Fruit fly (Drosophila melanogaster) whole organism, embryonic: ENCODE results near the gene CG8149.

Experiments
- ATbp ChIP-seq: fragments of 200-800 bp; sonication (Bioruptor generic); optimal IDR thresholded peaks from 2 replicates; lab custom pipeline; 2017; ENCODE audit warnings: missing biosample characterization, mild to moderate bottlenecking, missing genetic modification characterization, missing genetic modification reagents
- Bteb2 ChIP-seq: fragments of 200-800 bp; sonication (Bioruptor generic); optimal IDR thresholded peaks from 2 replicates; lab custom pipeline; 2016; ENCODE audit warnings: missing biosample characterization, missing genetic modification characterization
- CG11093 ChIP-seq: fragments of 200-800 bp; sonication (Bioruptor generic); IDR thresholded peaks from 3 replicates; pipeline ENCODE4 v1.3.6; 2022; ENCODE audit warnings: missing biosample characterization, missing genetic modification characterization
- CG11560 ChIP-seq: fragments of 200-800 bp; sonication (Bioruptor generic); IDR thresholded peaks from 3 replicates; pipeline ENCODE4 v1.3.6; 2022; ENCODE audit warnings: missing biosample characterization, missing genetic modification characterization
- CG14441 ChIP-seq: fragments of 200-800 bp; sonication (Bioruptor generic); IDR thresholded peaks from 2 replicates; pipeline ENCODE4 v1.3.6; 2022; ENCODE audit warnings: missing biosample characterization, missing genetic modification characterization
- CG15696 ChIP-seq: fragments of 200-800 bp; sonication (Bioruptor generic); optimal IDR thresholded peaks from 2 replicates; lab custom pipeline; 2019; ENCODE audit warnings: missing biosample characterization, mild to moderate bottlenecking, missing genetic modification characterization, moderate library complexity
- CG18619 ChIP-seq: fragments of 200-800 bp; sonication (Bioruptor generic); optimal IDR thresholded peaks from 3 replicates; lab custom pipeline; 2017; ENCODE audit warnings: missing biosample characterization, mild to moderate bottlenecking, missing genetic modification characterization
- CG18764 ChIP-seq: fragments of 200-800 bp; sonication (Bioruptor generic); optimal IDR thresholded peaks from 3 replicates; lab custom pipeline; 2016; ENCODE audit warnings: missing biosample characterization, missing genetic modification characterization
- CG2116 ChIP-seq: fragments of 200-800 bp; sonication (Bioruptor generic); optimal IDR thresholded peaks from 3 replicates; lab custom pipeline; 2018; ENCODE audit warnings: missing biosample characterization, mild to moderate bottlenecking, missing genetic modification characterization
- CG2875 ChIP-seq: fragments of 200-800 bp; sonication (Bioruptor generic); optimal IDR thresholded peaks from 2 replicates; lab custom pipeline; 2017; ENCODE audit warnings: missing biosample characterization, mild to moderate bottlenecking, missing genetic modification characterization, missing genetic modification reagents
- CG30403 ChIP-seq: fragments of 200-800 bp; sonication (Bioruptor generic); optimal IDR thresholded peaks from 3 replicates; lab custom pipeline; 2016; ENCODE audit warnings: missing biosample characterization, missing genetic modification characterization
- CG31388 ChIP-seq: fragments of 200-800 bp; sonication (Bioruptor generic); optimal IDR thresholded peaks from 2 replicates; lab custom pipeline; 2016; ENCODE audit warnings: missing biosample characterization, missing genetic modification characterization
- CG34224 ChIP-seq: fragments of 200-800 bp; sonication (Bioruptor generic); IDR thresholded peaks from 3 replicates; pipeline ENCODE4 v1.3.6; 2022; ENCODE audit warnings: missing biosample characterization, missing genetic modification characterization; ENCODE audit not compliant: partially characterized antibody
- CG4328 ChIP-seq: fragments of 200-800 bp; sonication (Bioruptor generic); optimal IDR thresholded peaks from 3 replicates; lab custom pipeline; 2017; ENCODE audit warnings: missing biosample characterization, missing genetic modification reagents, missing genetic modification characterization
- CG4707 ChIP-seq: fragments of 200-800 bp; sonication (Bioruptor generic); optimal IDR thresholded peaks from 2 replicates; lab custom pipeline; 2018; ENCODE audit warnings: missing biosample characterization, mild to moderate bottlenecking, missing genetic modification characterization, moderate library complexity
- CG4730 ChIP-seq: fragments of 200-800 bp; sonication (Bioruptor generic); IDR thresholded peaks from 2 replicates; pipeline ENCODE4 v1.3.6; 2022; ENCODE audit warnings: missing biosample characterization, missing genetic modification characterization
- CG4820 ChIP-seq: fragments of 200-800 bp; sonication (Bioruptor generic); optimal IDR thresholded peaks from 3 replicates; lab custom pipeline; 2016; ENCODE audit warnings: missing biosample characterization, missing genetic modification characterization
- CG5180 ChIP-seq: fragments of 200-800 bp; sonication (Bioruptor generic); optimal IDR thresholded peaks from 3 replicates; lab custom pipeline; 2017; ENCODE audit warnings: missing biosample characterization, missing genetic modification characterization, mild to moderate bottlenecking, moderate library complexity, missing genetic modification reagents
- CG6683 ChIP-seq: fragments of 200-800 bp; sonication (Bioruptor generic); optimal IDR thresholded peaks from 2 replicates; lab custom pipeline; 2017; ENCODE audit warnings: missing biosample characterization, mild to moderate bottlenecking, missing genetic modification characterization, missing genetic modification reagents
- CG8089 ChIP-seq: fragments of 200-800 bp; sonication (Bioruptor generic); optimal IDR thresholded peaks from 3 replicates; lab custom pipeline; 2016; ENCODE audit warnings: missing biosample characterization, missing genetic modification characterization
- CG8359 ChIP-seq: fragments of 200-800 bp; sonication (Bioruptor generic); optimal IDR thresholded peaks from 2 replicates; lab custom pipeline; 2017; ENCODE audit warnings: missing biosample characterization, mild to moderate bottlenecking, missing genetic modification characterization, borderline replicate concordance
- CG9797 ChIP-seq: fragments of 200-800 bp; sonication (Bioruptor generic); optimal IDR thresholded peaks from 3 replicates; lab custom pipeline; 2018; ENCODE audit warnings: missing biosample characterization, mild to moderate bottlenecking, missing genetic modification characterization
- CHES-1-like ChIP-seq: fragments of 200-800 bp; sonication (Bioruptor generic); optimal IDR thresholded peaks from 2 replicates; lab custom pipeline; 2016; ENCODE audit warnings: missing biosample characterization, missing genetic modification characterization
- Camta ChIP-seq: fragments of 200-800 bp; sonication (Bioruptor generic); optimal IDR thresholded peaks from 2 replicates; lab custom pipeline; 2016; ENCODE audit warnings: missing biosample characterization, missing genetic modification characterization
- D19B ChIP-seq: fragments of 200-800 bp; sonication (Bioruptor generic); optimal IDR thresholded peaks from 2 replicates; lab custom pipeline; 2017; ENCODE audit warnings: missing biosample characterization, mild to moderate bottlenecking, missing genetic modification characterization
- Dfd ChIP-seq, 2 experiments: fragments of >200 bp; optimal IDR thresholded peaks; 2 replicates each; lab custom pipeline; 2017; ENCODE audit warnings: missing biosample characterization in 2 of 2, missing genetic modification characterization in 2 of 2
- Dll ChIP-seq: fragments of 200-800 bp; sonication (Bioruptor generic); IDR thresholded peaks from 4 replicates; pipeline ENCODE4 v1.3.6; 2022; ENCODE audit warnings: missing biosample characterization, missing genetic modification characterization; ENCODE audit not compliant: partially characterized antibody
- Hey ChIP-seq: fragments of 200-800 bp; sonication (Bioruptor generic); optimal IDR thresholded peaks from 3 replicates; lab custom pipeline; 2018; ENCODE audit warnings: missing biosample characterization, mild to moderate bottlenecking, missing genetic modification characterization
- HmgZ ChIP-seq: fragments of 200-800 bp; sonication (Bioruptor generic); optimal IDR thresholded peaks from 2 replicates; lab custom pipeline; 2018; ENCODE audit warnings: missing biosample characterization, mild to moderate bottlenecking, missing genetic modification characterization
- Hr39 ChIP-seq: fragments of >200 bp; optimal IDR thresholded peaks from 2 replicates; lab custom pipeline; 2017
- Kr ChIP-seq: fragments of 200-800 bp; sonication (Bioruptor generic); optimal IDR thresholded peaks from 2 replicates; lab custom pipeline; 2017; ENCODE audit warnings: missing biosample characterization, mild to moderate bottlenecking, missing genetic modification characterization
- Lpt ChIP-seq: fragments of >200 bp; optimal IDR thresholded peaks from 2 replicates; lab custom pipeline; 2018; ENCODE audit warnings: missing biosample characterization, missing genetic modification characterization
- Oli ChIP-seq: fragments of 200-800 bp; sonication (Bioruptor generic); optimal IDR thresholded peaks from 2 replicates; lab custom pipeline; 2018; ENCODE audit warnings: missing biosample characterization, mild to moderate bottlenecking, missing genetic modification characterization, moderate library complexity
- Pdp1 ChIP-seq, 2 experiments: fragments of 200-800 bp; sonication (Bioruptor generic); optimal IDR thresholded peaks; 3 replicates each; lab custom pipeline; 2016; ENCODE audit warnings: missing biosample characterization in 2 of 2, missing genetic modification characterization in 2 of 2, mild to moderate bottlenecking in 1 of 2, moderate library complexity in 1 of 2
- Scr ChIP-seq: fragments of 200-800 bp; sonication (Bioruptor generic); IDR thresholded peaks from 2 replicates; pipeline ENCODE4 v1.3.6; 2022; ENCODE audit warnings: missing biosample characterization, missing genetic modification characterization; ENCODE audit not compliant: partially characterized antibody
- Xbp1 ChIP-seq: fragments of 200-800 bp; sonication (Bioruptor generic); optimal IDR thresholded peaks from 3 replicates; lab custom pipeline; 2016; ENCODE audit warnings: missing biosample characterization, mild to moderate bottlenecking, missing genetic modification characterization
- dati ChIP-seq: fragments of 200-800 bp; sonication (Bioruptor generic); IDR thresholded peaks from 2 replicates; pipeline ENCODE4 v1.3.6; 2022; ENCODE audit warnings: missing biosample characterization, missing genetic modification characterization
- emc ChIP-seq: fragments of 200-800 bp; sonication (Bioruptor generic); optimal IDR thresholded peaks from 2 replicates; lab custom pipeline; 2016; ENCODE audit warnings: missing biosample characterization, missing genetic modification characterization
- eve ChIP-seq, 2 experiments: fragments of >200 bp; optimal IDR thresholded peaks; 2 replicates each; lab custom pipeline; 2017; ENCODE audit warnings: missing biosample characterization in 2 of 2, missing genetic modification characterization in 2 of 2
- jigr1 ChIP-seq: fragments of 200-800 bp; sonication (Bioruptor generic); IDR thresholded peaks from 3 replicates; pipeline ENCODE4 v1.3.6; 2022; ENCODE audit warnings: missing biosample characterization, missing genetic modification characterization
- nerfin-2 ChIP-seq: fragments of 200-800 bp; sonication (Bioruptor generic); IDR thresholded peaks from 2 replicates; pipeline ENCODE4 v1.3.6; 2022; ENCODE audit warnings: missing biosample characterization, missing genetic modification characterization; ENCODE audit not compliant: partially characterized antibody
- oc ChIP-seq: fragments of 200-800 bp; sonication (Bioruptor generic); optimal IDR thresholded peaks from 2 replicates; lab custom pipeline; 2018; ENCODE audit warnings: missing biosample characterization, mild to moderate bottlenecking, missing genetic modification characterization, moderate library complexity
- p53 ChIP-seq: fragments of 200-800 bp; sonication (Bioruptor generic); optimal IDR thresholded peaks from 2 replicates; lab custom pipeline; 2016; ENCODE audit warnings: missing biosample characterization, missing genetic modification characterization
- phol ChIP-seq: fragments of 200-800 bp; sonication (Bioruptor generic); optimal IDR thresholded peaks from 3 replicates; lab custom pipeline; 2018; ENCODE audit warnings: missing biosample characterization, mild to moderate bottlenecking, missing genetic modification characterization, moderate library complexity
- pita ChIP-seq: fragments of 200-800 bp; sonication (Bioruptor generic); optimal IDR thresholded peaks from 2 replicates; lab custom pipeline; 2017; ENCODE audit warnings: missing biosample characterization, mild to moderate bottlenecking, missing genetic modification characterization
- psq ChIP-seq: fragments of 200-800 bp; sonication (Bioruptor generic); optimal IDR thresholded peaks from 2 replicates; lab custom pipeline; 2017; ENCODE audit warnings: missing biosample characterization, missing genetic modification characterization
- pum ChIP-seq: fragments of 200-800 bp; sonication (Bioruptor generic); optimal IDR thresholded peaks from 2 replicates; lab custom pipeline; 2016; ENCODE audit warnings: missing biosample characterization, missing genetic modification characterization
- sens ChIP-seq: fragments of 200-800 bp; sonication (Bioruptor generic); peaks from one replicate; lab custom pipeline; 2016; ENCODE audit warnings: missing biosample characterization, missing genetic modification characterization
- ssp ChIP-seq: fragments of 200-800 bp; sonication (Bioruptor generic); IDR thresholded peaks from 2 replicates; pipeline ENCODE4 v1.3.6; 2022; ENCODE audit warnings: missing biosample characterization, missing genetic modification characterization
- sug ChIP-seq: fragments of 200-800 bp; optimal IDR thresholded peaks from 2 replicates; lab custom pipeline; 2019; ENCODE audit warnings: missing biosample characterization, mild to moderate bottlenecking, missing genetic modification characterization, moderate library complexity
- twi ChIP-seq: fragments of 200-800 bp; optimal IDR thresholded peaks from 2 replicates; lab custom pipeline; 2019; ENCODE audit warnings: missing biosample characterization, mild to moderate bottlenecking, missing genetic modification characterization, moderate library complexity
- zfh1 ChIP-seq: fragments of 200-800 bp; sonication (Bioruptor generic); IDR thresholded peaks from 3 replicates; pipeline ENCODE4 v1.3.6; 2022; ENCODE audit warnings: missing biosample characterization, missing genetic modification characterization

CG8149 gene

DNA sequence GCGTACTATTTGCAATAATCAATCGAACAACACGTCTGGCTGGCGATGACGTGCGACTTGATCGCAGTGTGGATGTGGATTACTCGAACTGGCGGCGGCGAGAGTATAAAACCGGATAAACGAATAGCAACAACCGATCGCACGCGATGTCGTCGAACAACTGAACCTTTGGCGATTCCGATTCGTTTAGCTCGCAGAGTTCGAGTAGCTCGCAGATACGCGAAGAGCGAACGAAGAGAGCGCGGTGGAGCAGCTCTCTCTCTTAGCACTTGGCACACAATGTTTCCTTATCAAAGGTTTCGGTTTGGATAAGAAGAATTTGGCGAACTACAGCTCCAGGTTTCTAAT, 2.1 kb upstream of the CG8149 start, which contains the start of gene RhoL (continued):
- no peak for TF ChIP-seq CG6683 (GFP tag; lab: Kevin White, UChicago)
- TF ChIP-seq twi (tag; lab: Kevin White, UChicago), result no peak
- no peak for TF ChIP-seq Hey (tag; lab: Kevin White, UChicago)
- peak; percentile 42 for TF ChIP-seq sug
- TF ChIP-seq Xbp1 (GFP tag; lab: Kevin White, UChicago), result peak; percentile 21
- no peak for TF ChIP-seq Hr39 (lab: Kevin White, UChicago)
- no peak for TF ChIP-seq zfh1 (GFP tag; lab: Robert Waterston, UW)
- no peak for TF ChIP-seq ssp (GFP tag; lab: Robert Waterston, UW)
- peak; percentile 87 for TF ChIP-seq CG5180 (GFP tag; lab: Kevin White, UChicago)
- no peak for TF ChIP-seq phol
- no peak for TF ChIP-seq CG18619 (GFP tag; lab: Kevin White, UChicago)
- no peak for TF ChIP-seq emc (GFP tag; lab: Kevin White, UChicago)
- TF ChIP-seq ATbp (GFP tag; lab: Kevin White, UChicago), result no peak
- TF ChIP-seq HmgZ (tag; lab: Kevin White, UChicago), result peak; percentile 75
- no peak for TF ChIP-seq Kr (GFP tag; lab: Kevin White, UChicago)
- peak in 1 of 2 experiments; percentile 34 for TF ChIP-seq Pdp1 (GFP tag; optimal IDR thresholded peaks at IDR 0.05; lab: Kevin White, UChicago)
- peak; percentile 57; the same call in 1 of the 4 replicates for TF ChIP-seq Dll (GFP tag; lab: Robert Waterston, UW)
- TF ChIP-seq nerfin-2 (GFP tag; lab: Robert Waterston, UW), result no peak
- TF ChIP-seq pum (GFP tag; lab: Kevin White, UChicago), result no peak
- TF ChIP-seq dati (GFP tag; lab: Robert Waterston, UW), result no peak
- no peak for TF ChIP-seq D19B (GFP tag; lab: Kevin White, UChicago)
- TF ChIP-seq CG4820 (GFP tag; lab: Kevin White, UChicago), result no peak
- TF ChIP-seq eve (GFP tag; optimal IDR thresholded peaks at IDR 0.05; lab: Kevin White, UChicago), result no peak
- TF ChIP-seq CG2116, result no peak
- TF ChIP-seq Bteb2 (GFP tag; lab: Kevin White, UChicago), result no peak
- no peak for TF ChIP-seq psq
- no peak for TF ChIP-seq oc
- no peak for TF ChIP-seq CG14441 (GFP tag; lab: Robert Waterston, UW)
- no peak for TF ChIP-seq pita (GFP tag; lab: Kevin White, UChicago)
- TF ChIP-seq CG4707 (GFP tag; lab: Kevin White, UChicago), result peak; percentile 36
- TF ChIP-seq jigr1 (GFP tag; lab: Robert Waterston, UW), result no peak
- no peak for TF ChIP-seq CG31388
- TF ChIP-seq Oli (tag; lab: Kevin White, UChicago), result no peak
- TF ChIP-seq Camta (GFP tag; lab: Kevin White, UChicago), result no peak
- TF ChIP-seq CHES-1-like (GFP tag; lab: Kevin White, UChicago), result peak; percentile 20
- TF ChIP-seq CG11093 (GFP tag; lab: Robert Waterston, UW), result no peak
- no peak for TF ChIP-seq CG4730 (GFP tag; lab: Robert Waterston, UW)
- no peak for TF ChIP-seq CG9797 (GFP tag; lab: Kevin White, UChicago)
- no peak for TF ChIP-seq CG2875 (GFP tag; lab: Kevin White, UChicago)
- no peak for TF ChIP-seq CG30403
- TF ChIP-seq CG34224 (GFP tag; lab: Robert Waterston, UW), result peak; percentile 35; the same call in 2 of the 3 replicates
- no peak for TF ChIP-seq p53 (GFP tag; lab: Kevin White, UChicago)
- TF ChIP-seq CG15696 (tag; lab: Kevin White, UChicago), result no peak
- no peak for TF ChIP-seq Dfd (GFP tag; optimal IDR thresholded peaks at IDR 0.05; lab: Kevin White, UChicago)
- TF ChIP-seq CG8359 (GFP tag; lab: Kevin White, UChicago), result peak; percentile 11
- TF ChIP-seq sens (GFP tag; lab: Kevin White, UChicago), result peak; percentile 83
- TF ChIP-seq Lpt (GFP tag; lab: Kevin White, UChicago), result no peak
- TF ChIP-seq CG18764, result no peak
- TF ChIP-seq Scr (GFP tag; lab: Robert Waterston, UW), result 0 out of 2 replicates have a peak, but pooled peaks have one; percentile 28
- no peak for TF ChIP-seq CG11560 (tag; lab: Robert Waterston, UW)
- no peak for TF ChIP-seq CG4328 (GFP tag; lab: Kevin White, UChicago)
- no peak for TF ChIP-seq CG8089 (GFP tag; lab: Kevin White, UChicago)
